Fruit fly (Drosophila melanogaster) S2 (cell line): Measurements from ENCODE around the gene alph.

Source experiments
- CG8478 ChIP-seq: fragments of >200 bp; optimal IDR thresholded peaks from 2 replicates; lab custom pipeline; 2018
- CTCF ChIP-seq, 2 experiments: fragments of >200 bp; optimal IDR thresholded peaks; 2 replicates each; lab custom pipeline; 2018

- TF ChIP-seq CG8478 (lab: Kevin White, UChicago) (no peak), CTCF (optimal IDR thresholded peaks at IDR 0.05; lab: Kevin White, UChicago) (no peak)
Observed at dm6 chr3R:29585015-29585701, 6.5 kb upstream of the alph start.
